Worm (Caenorhabditis elegans) whole organism, L4 larva: ENCODE measurements around the gene btb-20.
A peak's percentile ranks its signal among the peaks of the same experiment; 100 is the strongest.

Experiments
- F10B5.3 ChIP-seq: sonication (generic microtip); optimal IDR thresholded peaks from 2 replicates; lab custom pipeline; 2016; ENCODE audit warnings: mild to moderate bottlenecking, missing genetic modification characterization, missing compliant biosample characterization
- F37D6.2 ChIP-seq: sonication (generic microtip); optimal IDR thresholded peaks from 2 replicates; lab custom pipeline; 2016; ENCODE audit warnings: mild to moderate bottlenecking, missing genetic modification characterization, missing compliant biosample characterization
- T20F7.1 ChIP-seq: fragments of 200-800 bp; sonication (Bioruptor generic); optimal IDR thresholded peaks from 2 replicates; lab custom pipeline; 2018; ENCODE audit warnings: mild to moderate bottlenecking, missing genetic modification characterization, missing compliant biosample characterization
- Y48G9A.11 ChIP-seq: fragments of 200-800 bp; sonication (Bioruptor generic); IDR thresholded peaks from 2 replicates; pipeline ENCODE4 v1.3.6; 2022; ENCODE audit warnings: missing genetic modification reagents, missing genetic modification characterization, missing compliant biosample characterization
- ZK337.2 ChIP-seq: fragments of 200-800 bp; sonication (Bioruptor generic); IDR thresholded peaks from 2 replicates; pipeline ENCODE4 v1.3.6; 2022; ENCODE audit warnings: missing genetic modification reagents, missing genetic modification characterization, missing compliant biosample characterization
- ZK546.5 ChIP-seq, 2 experiments: sonication (generic microtip); optimal IDR thresholded peaks; 2 replicates each; lab custom pipeline; 2017; ENCODE audit warnings: missing biosample characterization in 2 of 2, missing genetic modification characterization in 2 of 2
- aha-1 ChIP-seq: fragments of 150-350 bp; peaks from one replicate; lab custom pipeline; 2014; ENCODE audit warnings: missing biosample characterization, missing genetic modification characterization
- ama-1 ChIP-seq: fragments of 150-350 bp; optimal IDR thresholded peaks from 2 replicates; lab custom pipeline; 2014; ENCODE audit warnings: inconsistent platforms, mixed read lengths
- ceh-28 ChIP-seq: fragments of 150-350 bp; optimal IDR thresholded peaks from 2 replicates; lab custom pipeline; 2014; ENCODE audit warnings: missing biosample characterization, missing genetic modification reagents, missing genetic modification characterization
- ceh-32 ChIP-seq: sonication (generic microtip); optimal IDR thresholded peaks from 2 replicates; lab custom pipeline; 2016; ENCODE audit warnings: mild to moderate bottlenecking, missing genetic modification characterization, missing compliant biosample characterization; ENCODE audit not compliant: poor library complexity
- ceh-44 ChIP-seq: fragments of 200-800 bp; sonication (Bioruptor generic); IDR thresholded peaks from 2 replicates; pipeline ENCODE4 v1.3.6; 2022; ENCODE audit warnings: missing genetic modification reagents, missing genetic modification characterization, missing compliant biosample characterization
- ceh-62 ChIP-seq: sonication (generic microtip); optimal IDR thresholded peaks from 2 replicates; lab custom pipeline; 2017; ENCODE audit warnings: missing biosample characterization, missing genetic modification characterization
- ceh-82 ChIP-seq: sonication (generic microtip); optimal IDR thresholded peaks from 2 replicates; lab custom pipeline; 2017; ENCODE audit warnings: missing biosample characterization, missing genetic modification characterization
- cey-2 ChIP-seq: sonication (generic microtip); optimal IDR thresholded peaks from 3 replicates; lab custom pipeline; 2017; ENCODE audit warnings: missing genetic modification characterization, mild to moderate bottlenecking, missing compliant biosample characterization, antibody characterized with exemption, borderline replicate concordance; ENCODE audit not compliant: insufficient read depth
- ctbp-1 ChIP-seq: fragments of 200-800 bp; sonication (Bioruptor generic); IDR thresholded peaks from 2 replicates; pipeline ENCODE4 v1.3.6; 2022; ENCODE audit warnings: missing genetic modification reagents, missing genetic modification characterization, missing compliant biosample characterization
- daf-12 ChIP-seq: fragments of 150-350 bp; optimal IDR thresholded peaks from 2 replicates; lab custom pipeline; 2014; ENCODE audit warnings: missing biosample characterization, missing genetic modification reagents, missing genetic modification characterization
- daf-19 ChIP-seq: fragments of 200-800 bp; sonication (Bioruptor generic); conservative IDR thresholded peaks from 2 replicates; pipeline ENCODE4 v1.3.6; 2022; ENCODE audit warnings: missing genetic modification characterization, missing compliant biosample characterization
- dmd-6 ChIP-seq: fragments of 200-800 bp; sonication (Bioruptor generic); IDR thresholded peaks from 2 replicates; pipeline ENCODE4 v1.3.6; 2022; ENCODE audit warnings: missing genetic modification reagents, missing genetic modification characterization, missing compliant biosample characterization
- dmd-8 ChIP-seq: fragments of 200-800 bp; sonication (Bioruptor generic); IDR thresholded peaks from 2 replicates; pipeline ENCODE4 v1.3.6; 2022; ENCODE audit warnings: missing genetic modification characterization, missing compliant biosample characterization
- dve-1 ChIP-seq: sonication (generic microtip); optimal IDR thresholded peaks from 2 replicates; lab custom pipeline; 2017; ENCODE audit warnings: antibody characterized with exemption, mild to moderate bottlenecking, missing genetic modification characterization, missing compliant biosample characterization; ENCODE audit not compliant: insufficient read depth
- egl-43 ChIP-seq: fragments of 200-800 bp; sonication (Bioruptor generic); IDR thresholded peaks from 2 replicates; pipeline ENCODE4 v1.3.6; 2022; ENCODE audit warnings: missing genetic modification reagents, missing genetic modification characterization, missing compliant biosample characterization
- fos-1 ChIP-seq: fragments of 150-350 bp; optimal IDR thresholded peaks from 2 replicates; lab custom pipeline; 2014; ENCODE audit warnings: missing biosample characterization, missing genetic modification characterization
- hif-1 ChIP-seq, 2 experiments: sonication (generic microtip); optimal IDR thresholded peaks; 2 replicates each; lab custom pipeline; 2016 to 2017; ENCODE audit warnings: missing compliant biosample characterization in 2 of 2, missing genetic modification characterization in 2 of 2, missing genetic modification reagents in 2 of 2, missing genotype in 2 of 2, mild to moderate bottlenecking in 1 of 2
- hmg-1.1 ChIP-seq: fragments of 200-800 bp; sonication (Bioruptor generic); IDR thresholded peaks from 2 replicates; pipeline ENCODE4 v1.3.6; 2022; ENCODE audit warnings: missing genetic modification reagents, missing genetic modification characterization, missing compliant biosample characterization
- jun-1 ChIP-seq: fragments of 150-350 bp; optimal IDR thresholded peaks from 2 replicates; lab custom pipeline; 2014; ENCODE audit warnings: missing biosample characterization, missing genetic modification reagents, missing genetic modification characterization
- lim-7 ChIP-seq: fragments of 200-800 bp; sonication (Bioruptor generic); IDR thresholded peaks from 2 replicates; pipeline ENCODE4 v1.3.6; 2022; ENCODE audit warnings: missing genetic modification characterization, missing compliant biosample characterization
- lin-13 ChIP-seq: fragments of 150-350 bp; optimal IDR thresholded peaks from 2 replicates; lab custom pipeline; 2014; ENCODE audit warnings: missing biosample characterization, missing genetic modification reagents, missing genetic modification characterization
- lir-3 ChIP-seq: sonication (generic microtip); optimal IDR thresholded peaks from 2 replicates; lab custom pipeline; 2016; ENCODE audit warnings: mild to moderate bottlenecking, missing genetic modification characterization, missing compliant biosample characterization
- mdl-1 ChIP-seq, 2 experiments: fragments of 150-350 bp in 1 of 2; sonication (generic microtip) in 1 of 2; optimal IDR thresholded peaks; 2 replicates each; lab custom pipeline; 2014 to 2017; ENCODE audit warnings: missing biosample characterization in 2 of 2, missing genetic modification characterization in 2 of 2
- mep-1 ChIP-seq: fragments of 150-350 bp; sonication (generic microtip); optimal IDR thresholded peaks from 3 replicates; lab custom pipeline; 2014; ENCODE audit warnings: missing biosample characterization, missing genetic modification characterization
- mes-2 ChIP-seq: sonication (generic microtip); optimal IDR thresholded peaks from 2 replicates; lab custom pipeline; 2016; ENCODE audit warnings: missing genotype, mild to moderate bottlenecking, missing genetic modification characterization, missing compliant biosample characterization; ENCODE audit not compliant: poor library complexity, severe bottlenecking
- mxl-3 ChIP-seq: fragments of 200-800 bp; sonication (Bioruptor generic); optimal IDR thresholded peaks from 2 replicates; lab custom pipeline; 2018; ENCODE audit warnings: mild to moderate bottlenecking, missing genetic modification characterization, missing compliant biosample characterization
- nhr-102 ChIP-seq: sonication (generic microtip); optimal IDR thresholded peaks from 2 replicates; lab custom pipeline; 2016; ENCODE audit warnings: mild to moderate bottlenecking, missing genetic modification characterization, moderate library complexity, missing compliant biosample characterization
- nhr-111 ChIP-seq: fragments of 200-800 bp; sonication (Bioruptor generic); optimal IDR thresholded peaks from 2 replicates; lab custom pipeline; 2018; ENCODE audit warnings: mild to moderate bottlenecking, missing genetic modification characterization, missing compliant biosample characterization
- nhr-237 ChIP-seq: sonication (generic microtip); optimal IDR thresholded peaks from 2 replicates; lab custom pipeline; 2017; ENCODE audit warnings: missing biosample characterization, missing genetic modification characterization
- nhr-25 ChIP-seq: sonication (generic microtip); optimal IDR thresholded peaks from 2 replicates; lab custom pipeline; 2017; ENCODE audit warnings: missing genetic modification characterization, mild to moderate bottlenecking, missing compliant biosample characterization, antibody characterized with exemption, moderate library complexity, borderline replicate concordance; ENCODE audit not compliant: insufficient read depth
- nhr-28 ChIP-seq: fragments of 150-350 bp; optimal IDR thresholded peaks from 2 replicates; lab custom pipeline; 2014; ENCODE audit warnings: missing biosample characterization, missing genetic modification characterization
- nhr-42 ChIP-seq: fragments of 200-800 bp; sonication (Bioruptor generic); IDR thresholded peaks from 2 replicates; pipeline ENCODE4 v1.3.6; 2022; ENCODE audit warnings: missing genetic modification characterization, missing compliant biosample characterization
- nhr-48 ChIP-seq: sonication (generic microtip); optimal IDR thresholded peaks from 2 replicates; lab custom pipeline; 2016; ENCODE audit warnings: mild to moderate bottlenecking, missing genetic modification characterization, missing compliant biosample characterization
- rbr-2 ChIP-seq: sonication (generic microtip); optimal IDR thresholded peaks from 2 replicates; lab custom pipeline; 2016; ENCODE audit warnings: missing genotype, missing genetic modification characterization, missing compliant biosample characterization
- saeg-2 ChIP-seq: fragments of 200-800 bp; sonication (Bioruptor generic); IDR thresholded peaks from 2 replicates; pipeline ENCODE4 v1.3.6; 2022; ENCODE audit warnings: missing genetic modification reagents, missing genetic modification characterization, missing compliant biosample characterization
- skn-1 ChIP-seq: fragments of 150-350 bp; optimal IDR thresholded peaks from 2 replicates; lab custom pipeline; 2014; ENCODE audit warnings: missing biosample characterization, missing genetic modification characterization
- spr-1 ChIP-seq: sonication (generic microtip); optimal IDR thresholded peaks from 2 replicates; lab custom pipeline; 2016; ENCODE audit warnings: mild to moderate bottlenecking, missing genetic modification characterization, missing compliant biosample characterization
- tag-97 ChIP-seq: fragments of 200-800 bp; sonication (Bioruptor generic); IDR thresholded peaks from 2 replicates; pipeline ENCODE4 v1.3.6; 2022; ENCODE audit warnings: missing genetic modification characterization, missing compliant biosample characterization
- tra-1 ChIP-seq: fragments of 200-800 bp; sonication (Bioruptor generic); IDR thresholded peaks from 2 replicates; pipeline ENCODE4 v1.3.6; 2022; ENCODE audit warnings: missing genetic modification reagents, missing genetic modification characterization, missing compliant biosample characterization
- unc-130 ChIP-seq: sonication (generic microtip); optimal IDR thresholded peaks from 2 replicates; lab custom pipeline; 2016; ENCODE audit warnings: missing genetic modification reagents, missing genetic modification characterization, missing compliant biosample characterization
- unc-39 ChIP-seq: sonication (generic microtip); optimal IDR thresholded peaks from 2 replicates; lab custom pipeline; 2017; ENCODE audit warnings: missing biosample characterization, missing genetic modification characterization
- zip-11 ChIP-seq: fragments of 200-800 bp; sonication (Bioruptor generic); IDR thresholded peaks from 2 replicates; pipeline ENCODE4 v1.3.6; 2022; ENCODE audit warnings: missing genetic modification characterization, missing compliant biosample characterization
- ztf-7 ChIP-seq: fragments of 150-350 bp; optimal IDR thresholded peaks from 2 replicates; lab custom pipeline; 2014; ENCODE audit warnings: missing biosample characterization, missing genetic modification characterization

The btb-20 gene

DNA sequence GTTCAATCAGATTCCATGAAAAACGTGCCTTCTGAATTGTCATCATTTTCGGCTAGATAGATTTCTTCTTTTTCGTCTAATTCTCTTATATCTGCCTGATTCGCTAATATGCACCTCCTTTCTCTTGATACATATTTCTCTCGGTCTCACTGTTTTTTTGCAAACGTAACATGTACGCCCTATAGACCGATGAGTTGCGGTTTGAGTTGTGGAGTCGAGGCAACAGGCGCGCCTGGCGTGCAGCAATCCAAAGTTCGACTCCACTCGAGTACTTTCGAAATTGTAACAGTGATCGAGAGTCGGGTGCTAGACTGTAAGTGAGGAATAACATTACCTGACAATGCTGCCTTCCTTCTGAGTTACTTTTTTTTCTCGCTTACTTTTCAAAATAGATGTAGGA lies 26.5 kb downstream of the btb-20 start (continued):
- TF ChIP-seq nhr-111 (GFP tag; lab: Kevin White, UChicago) (peak; percentile 83), F37D6.2 (peak; percentile 74), Y48G9A.11 (GFP tag; lab: Robert Waterston, UW) (peak; percentile 81), spr-1 (peak; percentile 87), hif-1 (tag; optimal IDR thresholded peaks at IDR 0.05; lab: Kevin White, UChicago) (peak; percentile 89 to 95), T20F7.1 (GFP tag; lab: Kevin White, UChicago) (peak; percentile 74), cey-2 (tag; lab: Kevin White, UChicago) (peak; percentile 26), ZK546.5 (tag; optimal IDR thresholded peaks at IDR 0.05; lab: Kevin White, UChicago) (no peak), unc-130 (GFP tag; lab: Kevin White, UChicago) (peak; percentile 92), unc-39 (tag; lab: Kevin White, UChicago) (no peak), nhr-25 (tag; lab: Kevin White, UChicago) (peak; percentile 80), nhr-48 (tag; lab: Kevin White, UChicago) (peak; percentile 87), tra-1 (GFP tag; lab: Robert Waterston, UW) (peak; percentile 90), mdl-1 (tag; optimal IDR thresholded peaks at IDR 0.05; lab: Kevin White, UChicago) (peak in 1 of 2 experiments; percentile 48), ceh-28 (tag; lab: Kevin White, UChicago) (no peak), skn-1 (tag; lab: Kevin White, UChicago) (no peak), nhr-102 (tag; lab: Kevin White, UChicago) (peak; percentile 89), F10B5.3 (tag; lab: Kevin White, UChicago) (peak; percentile 57), rbr-2 (tag; lab: Kevin White, UChicago) (peak; percentile 77), ceh-62 (tag; lab: Kevin White, UChicago) (no peak), daf-12 (tag; lab: Kevin White, UChicago) (no peak), ceh-82 (tag; lab: Kevin White, UChicago) (no peak), dve-1 (tag; lab: Kevin White, UChicago) (peak; percentile 90), daf-19 (peak; percentile 95), lim-7 (GFP tag; lab: Robert Waterston, UW) (peak; percentile 97), egl-43 (GFP tag; lab: Robert Waterston, UW) (peak; percentile 97), hmg-1.1 (GFP tag; lab: Robert Waterston, UW) (peak; percentile 86), dmd-8 (GFP tag; lab: Robert Waterston, UW) (peak; percentile 98), ctbp-1 (GFP tag; lab: Robert Waterston, UW) (peak; percentile 76), nhr-237 (tag; lab: Kevin White, UChicago) (no peak), saeg-2 (GFP tag; lab: Robert Waterston, UW) (0 out of 2 replicates have a peak, but pooled peaks have one; percentile 67), ztf-7 (tag; lab: Kevin White, UChicago) (peak; percentile 61), mep-1 (tag; lab: Kevin White, UChicago) (peak; percentile 83)
- TF ChIP-seq, all 104 proteins: peak for 82

ce11 chrII:14495341-14495740 lies 28.0 kb downstream of the btb-20 start:
- TF ChIP-seq dmd-8 (GFP tag; lab: Robert Waterston, UW) (no peak), tag-97 (no peak), skn-1 (tag; lab: Kevin White, UChicago) (no peak), mes-2 (no peak), ZK337.2 (GFP tag; lab: Robert Waterston, UW) (no peak), mxl-3 (GFP tag; lab: Kevin White, UChicago) (peak; percentile 40), zip-11 (GFP tag; lab: Robert Waterston, UW) (no peak), hif-1 (tag; optimal IDR thresholded peaks at IDR 0.05; lab: Kevin White, UChicago) (peak; percentile 90 to 97), aha-1 (tag; lab: Kevin White, UChicago) (peak; percentile 96), dve-1 (tag; lab: Kevin White, UChicago) (peak; percentile 73), ama-1 (peak; percentile 4), nhr-42 (no peak), ceh-82 (tag; lab: Kevin White, UChicago) (no peak), jun-1 (tag; lab: Kevin White, UChicago) (no peak), Y48G9A.11 (GFP tag; lab: Robert Waterston, UW) (no peak), lin-13 (no peak), nhr-111 (GFP tag; lab: Kevin White, UChicago) (no peak), nhr-48 (tag; lab: Kevin White, UChicago) (peak; percentile 20), F10B5.3 (tag; lab: Kevin White, UChicago) (no peak), ceh-32 (tag; lab: Kevin White, UChicago) (no peak), dmd-6 (GFP tag; lab: Robert Waterston, UW) (peak; percentile 30), ceh-44 (GFP tag; lab: Robert Waterston, UW) (no peak), nhr-28 (peak; percentile 64), lir-3 (tag; lab: Kevin White, UChicago) (no peak), fos-1 (tag; lab: Kevin White, UChicago) (no peak), saeg-2 (GFP tag; lab: Robert Waterston, UW) (no peak)
